Worm (Caenorhabditis elegans) whole organism, L4/young adult: Measurements from ENCODE around the gene C04E12.5.
"Not testable (repeated sequence)": the region's sequence is repeated elsewhere in the genome, so short reads cannot be mapped to it uniquely, and the experiment has no call there.

Experiments
- W03F9.2 ChIP-seq: fragments of 150-350 bp; optimal IDR thresholded peaks from 2 replicates; lab custom pipeline; 2014; ENCODE audit warnings: missing biosample characterization, missing genetic modification characterization
- dao-5 ChIP-seq: sonication (generic microtip); optimal IDR thresholded peaks from 2 replicates; lab custom pipeline; 2016; ENCODE audit warnings: missing genotype, missing genetic modification characterization, moderate library complexity, missing compliant biosample characterization
- him-1 ChIP-seq: sonication (generic microtip); optimal IDR thresholded peaks from 2 replicates; lab custom pipeline; 2016; ENCODE audit warnings: missing genotype, missing genetic modification reagents, missing genetic modification characterization, missing compliant biosample characterization

The C04E12.5 gene

DNA sequence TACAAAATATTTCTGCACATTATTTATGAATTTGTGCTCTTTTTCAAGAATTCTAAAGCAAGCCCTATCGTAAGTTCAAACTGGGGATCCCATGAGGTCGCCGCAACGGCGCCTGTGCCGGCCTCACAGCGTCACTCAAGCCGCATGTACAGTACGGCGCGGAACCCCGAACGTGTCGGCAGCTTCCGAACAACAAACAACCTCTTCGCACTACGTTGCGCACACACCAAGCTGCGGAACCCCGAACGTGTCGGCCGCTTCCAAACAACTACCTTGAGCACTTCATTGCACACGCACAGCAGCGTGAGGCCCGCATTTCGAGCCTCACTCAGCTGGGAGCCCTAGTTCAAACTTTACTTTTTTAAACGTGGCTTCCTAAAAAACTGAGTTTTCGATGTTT, 35.7 kb downstream of the C04E12.5 start:
- TF ChIP-seq him-1 (tag; lab: Kevin White, UChicago) (no peak), W03F9.2 (tag; lab: Kevin White, UChicago) (no peak), dao-5 (tag; lab: Kevin White, UChicago) (no peak)

DNA sequence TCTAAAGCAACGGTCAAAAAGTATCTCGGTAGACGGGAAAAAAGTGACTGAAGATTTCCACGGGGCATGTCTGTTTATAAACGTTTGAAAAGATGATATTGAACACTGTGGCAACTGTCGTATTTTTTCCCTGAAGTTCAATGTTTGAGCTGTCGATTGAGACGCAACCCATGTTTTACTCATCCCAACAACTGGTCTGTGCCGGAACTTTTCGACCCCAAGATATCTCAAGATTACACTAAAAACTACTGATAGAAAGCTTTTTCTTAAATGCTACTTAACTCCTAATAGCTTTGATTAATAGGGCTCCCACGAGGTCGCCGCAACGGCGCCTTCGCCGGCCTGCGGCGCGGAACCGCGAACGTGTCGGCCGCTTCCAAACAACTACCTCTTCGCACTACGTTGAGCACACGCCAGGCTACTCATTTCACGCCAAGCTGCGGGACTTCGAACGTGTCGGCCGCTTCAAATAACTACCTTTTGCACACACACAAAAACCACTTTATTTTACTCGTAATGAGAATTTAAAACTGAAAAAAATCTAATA, 36.4 kb downstream of the C04E12.5 start, which contains the start of gene T20D4.15:
Gene T20D4.15 (minus strand): TSS at position 51 of the 547 bp plus-strand sequence.
- no peak for TF ChIP-seq W03F9.2 (tag; lab: Kevin White, UChicago)
- TF ChIP-seq him-1 (tag; lab: Kevin White, UChicago): no peak
- no peak for TF ChIP-seq dao-5 (tag; lab: Kevin White, UChicago)

DNA sequence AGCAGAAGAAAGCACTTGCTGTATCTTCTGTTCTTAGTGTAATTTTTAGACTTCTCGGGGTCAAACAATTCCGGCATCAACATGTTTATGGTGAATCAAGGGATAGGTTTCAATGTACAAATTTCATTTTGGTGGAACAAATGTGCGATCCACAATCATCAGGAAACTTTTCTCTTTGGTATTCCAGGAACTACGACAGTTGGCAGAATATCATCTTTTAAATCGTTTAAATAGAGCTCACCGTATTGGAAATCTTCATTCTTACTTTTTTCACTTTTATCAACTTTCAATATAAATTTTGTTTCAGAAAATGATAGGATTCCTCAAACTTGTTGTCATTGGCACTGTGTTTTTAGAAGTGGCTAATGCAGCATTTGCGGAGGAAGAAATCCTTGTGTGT, 38.4 kb downstream of the C04E12.5 start, which contains the start of gene T20D4.12:
Gene T20D4.12 (plus strand): TSS at position 301 of the 400 bp plus-strand sequence.
- TF ChIP-seq him-1, W03F9.2, dao-5 (tag; lab: Kevin White, UChicago): not testable (repeated sequence)

DNA sequence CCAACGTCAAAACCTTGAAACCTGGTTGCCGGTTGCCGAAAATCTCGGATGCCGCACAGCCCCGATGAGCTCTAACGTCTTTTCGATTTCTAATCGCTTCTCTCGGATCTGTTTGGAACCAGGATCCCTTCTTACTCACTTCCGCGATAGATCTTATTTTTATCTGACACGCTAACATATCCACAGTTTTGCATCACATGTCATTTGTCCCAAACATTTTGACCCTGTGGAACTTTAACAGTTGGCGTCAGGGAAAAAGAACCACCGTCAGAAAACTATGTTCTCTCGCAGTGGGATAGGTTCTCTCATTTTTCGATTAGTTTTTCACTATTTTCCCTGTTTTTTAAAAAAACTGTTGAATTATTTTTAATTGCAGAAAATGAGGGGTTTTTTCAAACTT, 39.9 kb downstream of the C04E12.5 start, which contains the start of gene T20D4.11:
Gene T20D4.11 (plus strand): TSS at position 377 of the 400 bp plus-strand sequence.
- TF ChIP-seq dao-5 (tag; lab: Kevin White, UChicago) (no peak), him-1 (tag; lab: Kevin White, UChicago) (no peak), W03F9.2 (tag; lab: Kevin White, UChicago) (no peak)

DNA sequence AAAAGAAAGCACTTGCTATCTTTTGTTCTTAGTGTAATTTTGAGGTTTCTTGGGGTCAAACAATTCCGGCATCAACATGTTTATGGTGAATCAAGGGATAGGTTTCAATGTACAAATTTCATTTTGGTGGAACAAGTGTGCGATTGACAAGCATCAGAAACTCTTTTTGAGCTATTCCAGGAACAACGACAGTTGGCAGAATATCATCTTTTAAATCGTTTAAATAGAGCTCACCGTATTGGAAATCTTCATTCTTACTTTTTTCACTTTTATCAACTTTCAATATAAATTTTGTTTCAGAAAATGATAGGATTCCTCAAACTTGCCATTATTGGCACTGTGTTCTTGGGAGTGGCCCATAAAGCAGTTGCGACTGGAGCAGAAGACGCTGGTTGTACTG, 41.6 kb downstream of the C04E12.5 start, which contains the start of gene T20D4.10:
Gene T20D4.10 (plus strand): TSS at position 301 of the 400 bp plus-strand sequence.
- not testable (repeated sequence) for TF ChIP-seq dao-5, him-1, W03F9.2 (tag; lab: Kevin White, UChicago)

DNA sequence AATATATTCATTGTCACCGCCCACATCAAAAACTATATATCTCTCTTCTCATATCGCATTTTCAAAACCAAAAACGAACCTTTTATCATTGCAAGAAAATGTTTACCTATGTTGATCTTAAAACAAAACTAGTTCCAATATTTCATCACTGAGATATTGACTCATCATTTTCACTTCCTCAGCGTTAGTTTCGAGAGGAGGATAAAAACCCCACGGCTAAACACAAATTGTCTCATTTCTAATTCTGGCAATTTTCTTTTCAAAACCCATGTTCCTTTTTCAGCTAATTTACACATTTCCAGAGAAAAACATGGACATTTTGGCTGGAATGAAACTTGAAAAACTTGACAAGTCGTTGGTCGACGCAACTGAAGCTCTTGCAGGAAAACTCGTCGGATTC, 50.2 kb downstream of the C04E12.5 start, which contains the start of gene T20D4.7:
Gene T20D4.7 (plus strand): TSS at position 301 of the 400 bp plus-strand sequence.
- TF ChIP-seq W03F9.2 (tag; lab: Kevin White, UChicago) (no peak), him-1 (tag; lab: Kevin White, UChicago) (no peak), dao-5 (tag; lab: Kevin White, UChicago) (no peak)

DNA sequence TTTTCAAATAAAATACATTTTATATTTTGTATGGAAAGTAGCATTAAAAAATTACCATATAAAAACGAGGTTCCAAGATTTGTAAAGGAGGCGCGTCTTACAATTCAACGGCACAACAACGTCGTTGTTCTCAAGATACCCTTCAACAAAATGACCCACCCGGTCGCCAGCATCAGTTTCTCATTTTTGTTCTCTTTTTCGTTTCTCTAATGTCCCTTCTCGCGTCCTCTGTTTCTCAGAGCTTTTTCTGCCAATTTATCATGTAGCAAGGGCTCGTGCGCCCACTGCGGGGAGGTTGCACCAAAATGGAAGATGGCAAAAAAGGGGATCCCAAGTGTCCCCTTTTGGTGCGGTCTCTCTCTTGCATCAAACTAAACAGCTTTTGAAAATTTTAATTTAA, 51.1 kb downstream of the C04E12.5 start:
- TF ChIP-seq dao-5 (tag; lab: Kevin White, UChicago) (no peak), him-1 (tag; lab: Kevin White, UChicago) (no peak), W03F9.2 (tag; lab: Kevin White, UChicago) (no peak)

DNA sequence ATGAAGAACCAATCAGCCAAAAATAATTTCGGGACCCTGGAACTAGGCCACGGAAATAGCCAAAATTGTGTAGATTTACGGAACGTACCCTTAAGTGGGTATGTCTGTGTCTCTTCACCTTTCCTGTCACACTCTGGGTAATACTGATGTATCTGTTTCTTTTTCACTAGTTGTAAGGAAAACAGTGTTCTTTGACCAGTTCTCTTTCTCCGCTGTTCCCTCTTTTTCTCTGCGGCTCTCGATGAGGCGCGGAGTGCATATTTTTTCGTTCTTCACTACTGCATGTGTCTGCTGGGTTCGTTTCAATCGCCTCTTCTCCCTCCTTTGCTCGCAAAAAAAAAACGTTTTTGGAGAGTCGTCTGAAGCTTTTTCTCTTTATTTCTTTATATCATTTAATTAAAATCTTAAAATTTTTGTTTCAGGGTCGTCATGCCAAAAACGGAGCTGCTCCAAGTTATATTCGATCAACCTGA, 51.8 kb downstream of the C04E12.5 start, which contains the start of gene arrd-22:
Gene arrd-22 (plus strand): TSS at position 423 of the 473 bp plus-strand sequence.
- TF ChIP-seq dao-5 (tag; lab: Kevin White, UChicago) (no peak), him-1 (tag; lab: Kevin White, UChicago) (no peak), W03F9.2 (tag; lab: Kevin White, UChicago) (no peak)
